Worm (Caenorhabditis elegans) whole organism, L1 larva: ENCODE data around the gene ugt-6.
A peak's percentile ranks its signal among the peaks of the same experiment; 100 is the strongest.

Experiments
- F16B12.6 ChIP-seq: fragments of 150-350 bp; optimal IDR thresholded peaks from 2 replicates; lab custom pipeline; 2014; ENCODE audit warnings: missing biosample characterization, missing genetic modification characterization
- Y116A8C.19 ChIP-seq: sonication (generic microtip); optimal IDR thresholded peaks from 2 replicates; lab custom pipeline; 2016; ENCODE audit warnings: missing compliant biosample characterization, missing genetic modification characterization, borderline replicate concordance
- aly-2 ChIP-seq: fragments of 150-350 bp; optimal IDR thresholded peaks from 2 replicates; lab custom pipeline; 2014; ENCODE audit warnings: missing biosample characterization, missing genetic modification characterization
- ama-1 ChIP-seq: fragments of 150-350 bp; optimal IDR thresholded peaks from 2 replicates; lab custom pipeline; 2014
- blmp-1 ChIP-seq: fragments of 150-350 bp; optimal IDR thresholded peaks from 2 replicates; lab custom pipeline; 2014; ENCODE audit warnings: missing biosample characterization, missing genetic modification characterization
- ceh-63 ChIP-seq: fragments of 200-800 bp; sonication (Bioruptor generic); optimal IDR thresholded peaks from 2 replicates; lab custom pipeline; 2018; ENCODE audit warnings: mild to moderate bottlenecking, missing genetic modification characterization, missing compliant biosample characterization
- ceh-82 ChIP-seq, 3 experiments: fragments of 150-350 bp in 1 of 3; sonication (generic microtip) in 2 of 3; optimal IDR thresholded peaks; 2 replicates each; lab custom pipeline; 2014 to 2017; ENCODE audit warnings: missing biosample characterization in 3 of 3, missing genetic modification characterization in 3 of 3
- ces-1 ChIP-seq: fragments of 150-350 bp; optimal IDR thresholded peaks from 2 replicates; lab custom pipeline; 2014; ENCODE audit warnings: missing biosample characterization, missing genetic modification reagents, missing genetic modification characterization
- efl-1 ChIP-seq, 4 experiments: fragments of 150-350 bp; optimal IDR thresholded peaks in 3 of 4; peaks in 1 of 4; 1 replicate in 1 of 4; 2 replicates in 3 of 4; lab custom pipeline; 2014; ENCODE audit warnings: missing biosample characterization in 2 of 4, missing genetic modification characterization in 2 of 4, missing genetic modification reagents in 2 of 4
- egl-27 ChIP-seq, 2 experiments: fragments of 150-350 bp in 1 of 2; sonication (generic microtip); optimal IDR thresholded peaks; 3 replicates each; lab custom pipeline; 2017 to 2018; ENCODE audit warnings: missing biosample characterization in 2 of 2, missing genetic modification characterization in 2 of 2, missing genetic modification reagents in 2 of 2
- elt-2 ChIP-seq: sonication (generic microtip); optimal IDR thresholded peaks from 2 replicates; lab custom pipeline; 2016; ENCODE audit warnings: missing genetic modification characterization, mild to moderate bottlenecking, inconsistent platforms, missing compliant biosample characterization, missing genetic modification reagents
- elt-3 ChIP-seq, 6 experiments: fragments of 150-350 bp in 1 of 6; sonication (generic microtip); optimal IDR thresholded peaks; 2 replicates each; lab custom pipeline; 2017 to 2018; ENCODE audit warnings: missing biosample characterization in 6 of 6, missing genetic modification characterization in 6 of 6, inconsistent platforms in 1 of 6
- ets-5 ChIP-seq: fragments of 200-800 bp; sonication (Bioruptor generic); IDR thresholded peaks from 2 replicates; pipeline ENCODE4 v1.3.6; 2022; ENCODE audit warnings: missing genetic modification characterization, missing compliant biosample characterization
- fkh-10 ChIP-seq: sonication (generic microtip); optimal IDR thresholded peaks from 2 replicates; lab custom pipeline; 2017; ENCODE audit warnings: missing biosample characterization, missing genetic modification reagents, missing genetic modification characterization
- fos-1 ChIP-seq: fragments of 150-350 bp; optimal IDR thresholded peaks from 2 replicates; lab custom pipeline; 2014; ENCODE audit warnings: missing biosample characterization, missing genetic modification characterization
- hlh-17 ChIP-seq: fragments of 200-800 bp; sonication (Bioruptor generic); optimal IDR thresholded peaks from 2 replicates; lab custom pipeline; 2018; ENCODE audit warnings: missing genetic modification characterization, mild to moderate bottlenecking, missing compliant biosample characterization, moderate library complexity, borderline replicate concordance
- hlh-4 ChIP-seq: sonication (generic microtip); optimal IDR thresholded peaks from 2 replicates; lab custom pipeline; 2016; ENCODE audit warnings: mild to moderate bottlenecking, missing genetic modification characterization, missing compliant biosample characterization
- hpl-2 ChIP-seq: fragments of 150-350 bp; optimal IDR thresholded peaks from 2 replicates; lab custom pipeline; 2014; ENCODE audit warnings: missing biosample characterization, missing genetic modification reagents, missing genetic modification characterization
- irx-1 ChIP-seq: sonication (generic microtip); optimal IDR thresholded peaks from 2 replicates; lab custom pipeline; 2016; ENCODE audit warnings: missing genetic modification characterization, missing compliant biosample characterization
- lin-13 ChIP-seq: fragments of 150-350 bp; optimal IDR thresholded peaks from 2 replicates; lab custom pipeline; 2014; ENCODE audit warnings: missing biosample characterization, missing genetic modification reagents, missing genetic modification characterization
- lin-15B ChIP-seq: fragments of 150-350 bp; sonication (generic microtip); optimal IDR thresholded peaks from 3 replicates; lab custom pipeline; 2014; ENCODE audit warnings: missing biosample characterization, missing genetic modification characterization
- lir-3 ChIP-seq: sonication (generic microtip); optimal IDR thresholded peaks from 2 replicates; lab custom pipeline; 2016; ENCODE audit warnings: mild to moderate bottlenecking, missing genetic modification characterization, moderate library complexity, missing compliant biosample characterization; ENCODE audit not compliant: poor library complexity
- mab-9 ChIP-seq: fragments of 200-800 bp; sonication (Bioruptor generic); IDR thresholded peaks from 2 replicates; pipeline ENCODE4 v1.3.6; 2022; ENCODE audit warnings: missing genetic modification reagents, missing genetic modification characterization, missing compliant biosample characterization
- nhr-11 ChIP-seq: fragments of 150-350 bp; optimal IDR thresholded peaks from 2 replicates; lab custom pipeline; 2014; ENCODE audit warnings: missing biosample characterization, missing genetic modification characterization
- nhr-19 ChIP-seq: fragments of 200-800 bp; sonication (Bioruptor generic); conservative IDR thresholded peaks from 2 replicates; pipeline ENCODE4 v1.3.6; 2022; ENCODE audit warnings: missing genetic modification characterization, missing compliant biosample characterization
- nhr-20 ChIP-seq: sonication (generic microtip); optimal IDR thresholded peaks from 2 replicates; lab custom pipeline; 2016; ENCODE audit warnings: mild to moderate bottlenecking, missing genetic modification characterization, missing compliant biosample characterization
- nhr-71 ChIP-seq: sonication (generic microtip); optimal IDR thresholded peaks from 2 replicates; lab custom pipeline; 2016; ENCODE audit warnings: mild to moderate bottlenecking, missing genetic modification characterization, moderate library complexity, missing compliant biosample characterization
- nhr-77 ChIP-seq: fragments of 150-350 bp; optimal IDR thresholded peaks from 2 replicates; lab custom pipeline; 2014; ENCODE audit warnings: missing biosample characterization, missing genetic modification characterization
- pag-3 ChIP-seq: sonication (generic microtip); optimal IDR thresholded peaks from 2 replicates; lab custom pipeline; 2017; ENCODE audit warnings: missing genetic modification characterization, mild to moderate bottlenecking, missing compliant biosample characterization, antibody characterized with exemption, borderline replicate concordance; ENCODE audit not compliant: insufficient read depth
- pax-3 ChIP-seq: fragments of 200-800 bp; sonication (Bioruptor generic); optimal IDR thresholded peaks from 2 replicates; lab custom pipeline; 2018; ENCODE audit warnings: mild to moderate bottlenecking, missing genetic modification characterization, moderate library complexity, missing compliant biosample characterization
- pqm-1 ChIP-seq: sonication (generic microtip); optimal IDR thresholded peaks from 3 replicates; lab custom pipeline; 2017; ENCODE audit warnings: missing biosample characterization, missing genetic modification characterization
- rnt-1 ChIP-seq: sonication (generic microtip); optimal IDR thresholded peaks from 2 replicates; lab custom pipeline; 2016; ENCODE audit warnings: mild to moderate bottlenecking, missing genetic modification characterization, moderate library complexity, missing compliant biosample characterization
- skn-1 ChIP-seq: fragments of 150-350 bp; optimal IDR thresholded peaks from 2 replicates; lab custom pipeline; 2014; ENCODE audit warnings: missing biosample characterization, missing genetic modification characterization
- snpc-4 ChIP-seq: fragments of 150-350 bp; optimal IDR thresholded peaks from 2 replicates; lab custom pipeline; 2014; ENCODE audit warnings: missing biosample characterization, missing genetic modification characterization
- snu-23 ChIP-seq: sonication (generic microtip); optimal IDR thresholded peaks from 2 replicates; lab custom pipeline; 2016; ENCODE audit warnings: missing genetic modification characterization, missing compliant biosample characterization
- sox-4 ChIP-seq: sonication (generic microtip); optimal IDR thresholded peaks from 2 replicates; lab custom pipeline; 2016; ENCODE audit warnings: missing genetic modification characterization, missing compliant biosample characterization
- sptf-1 ChIP-seq: fragments of 150-350 bp; optimal IDR thresholded peaks from 2 replicates; lab custom pipeline; 2014; ENCODE audit warnings: missing biosample characterization, missing genetic modification characterization
- swsn-7 ChIP-seq: sonication (generic microtip); optimal IDR thresholded peaks from 2 replicates; lab custom pipeline; 2016; ENCODE audit warnings: missing genetic modification characterization, missing compliant biosample characterization
- tbx-2 ChIP-seq: sonication (generic microtip); optimal IDR thresholded peaks from 2 replicates; lab custom pipeline; 2016; ENCODE audit warnings: missing genetic modification characterization, missing compliant biosample characterization
- unc-130 ChIP-seq: fragments of 150-350 bp; optimal IDR thresholded peaks from 2 replicates; lab custom pipeline; 2017; ENCODE audit warnings: missing biosample characterization, missing genetic modification characterization, inconsistent platforms
- unc-86 ChIP-seq: sonication (generic microtip); optimal IDR thresholded peaks from 2 replicates; lab custom pipeline; 2016; ENCODE audit warnings: missing genetic modification characterization, missing compliant biosample characterization

ugt-6 gene

ce11 chrV:12814481-12814882 lies 16.5 kb upstream of the ugt-6 start (continued):
- TF ChIP-seq mab-9 (peak; percentile 48; the same call in 1 of the 2 replicates), hlh-17 (GFP tag; lab: Kevin White, UChicago) (no peak), nhr-71 (peak; percentile 87), nhr-11 (tag; lab: Kevin White, UChicago) (peak; percentile 9), pqm-1 (tag; lab: Kevin White, UChicago) (no peak), rnt-1 (tag; lab: Kevin White, UChicago) (peak; percentile 76), nhr-19 (GFP tag; lab: Robert Waterston, UW) (peak; percentile 65), Y116A8C.19 (tag; lab: Kevin White, UChicago) (no peak), aly-2 (tag; lab: Kevin White, UChicago) (no peak), lin-15B (tag; lab: Kevin White, UChicago) (peak; percentile 18), unc-86 (tag; lab: Kevin White, UChicago) (peak; percentile 81), fos-1 (tag; lab: Kevin White, UChicago) (peak; percentile 14), irx-1 (tag; lab: Kevin White, UChicago) (peak; percentile 32), lin-13 (GFP tag; lab: Kevin White, UChicago) (peak; percentile 65), nhr-20 (tag; lab: Kevin White, UChicago) (peak; percentile 52), nhr-77 (tag; lab: Kevin White, UChicago) (peak; percentile 32), efl-1 (optimal IDR thresholded peaks at IDR 0.05; lab: Kevin White, UChicago) (peak; percentile 62 to 75), efl-1 (GFP tag; optimal IDR thresholded peaks at IDR 0.05 in 1 of 2; lab: Kevin White, UChicago) (peak; percentile 37 to 91), skn-1 (tag; lab: Kevin White, UChicago) (peak; percentile 44), ets-5 (GFP tag; lab: Robert Waterston, UW) (no peak), swsn-7 (tag; lab: Kevin White, UChicago) (peak; percentile 70), ceh-82 (tag; optimal IDR thresholded peaks at IDR 0.05; lab: Kevin White, UChicago) (peak; percentile 32 to 53 (median 51)), snpc-4 (peak; percentile 28), F16B12.6 (tag; lab: Kevin White, UChicago) (peak; percentile 27), egl-27 (tag; optimal IDR thresholded peaks at IDR 0.05; lab: Kevin White, UChicago) (no peak)

- peak; percentile 82 for TF ChIP-seq blmp-1 (tag; lab: Kevin White, UChicago)
- TF ChIP-seq ces-1 (GFP tag; lab: Kevin White, UChicago) = no peak
- TF ChIP-seq pag-3 (tag; lab: Kevin White, UChicago) = peak; percentile 31
Measured at ce11 chrV:12814022-12814421, 16.0 kb upstream of the ugt-6 start, which contains the start of gene ZC443.3. Gene ZC443.3 (minus strand): TSS chrV:12814122.

ce11 chrV:12811810-12812209 lies 13.8 kb upstream of the ugt-6 start:
- TF ChIP-seq efl-1 (optimal IDR thresholded peaks at IDR 0.05; lab: Kevin White, UChicago) (no peak), efl-1 (GFP tag; optimal IDR thresholded peaks at IDR 0.05 in 1 of 2; lab: Kevin White, UChicago) (peak in 1 of 2 experiments; percentile 43), pax-3 (tag; lab: Kevin White, UChicago) (peak; percentile 50), pag-3 (tag; lab: Kevin White, UChicago) (no peak), tbx-2 (tag; lab: Kevin White, UChicago) (no peak), rnt-1 (tag; lab: Kevin White, UChicago) (peak; percentile 4), sox-4 (tag; lab: Kevin White, UChicago) (no peak), sptf-1 (tag; lab: Kevin White, UChicago) (no peak), ama-1 (lab: Kevin White, UChicago) (peak; percentile 55), hlh-4 (tag; lab: Kevin White, UChicago) (no peak)

- TF ChIP-seq hlh-17 (GFP tag; lab: Kevin White, UChicago) (no peak), elt-2 (no peak), fos-1 (tag; lab: Kevin White, UChicago) (no peak), fkh-10 (GFP tag; lab: Kevin White, UChicago) (no peak), elt-3 (tag; optimal IDR thresholded peaks at IDR 0.05; lab: Kevin White, UChicago) (no peak), unc-130 (no peak), snu-23 (GFP tag; lab: Kevin White, UChicago) (no peak), pax-3 (tag; lab: Kevin White, UChicago) (no peak), ceh-63 (GFP tag; lab: Kevin White, UChicago) (no peak), lir-3 (tag; lab: Kevin White, UChicago) (no peak), hpl-2 (no peak)
Measured at ce11 chrV:12811126-12811525, 13.1 kb upstream of the ugt-6 start, which contains the start of gene ZC443.2. Gene ZC443.2 (minus strand): TSS chrV:12811192.
